Worm (Caenorhabditis elegans) whole organism, L3 larva: ENCODE data around the gene T05D4.5.

Experiments used
- R02D3.7 ChIP-seq: fragments of 150-350 bp; optimal IDR thresholded peaks from 2 replicates; lab custom pipeline; 2014; ENCODE audit warnings: missing biosample characterization, missing genetic modification characterization
- ZK546.5 ChIP-seq: sonication (generic microtip); optimal IDR thresholded peaks from 2 replicates; lab custom pipeline; 2017; ENCODE audit warnings: missing biosample characterization, missing genetic modification characterization
- ceh-16 ChIP-seq: sonication (generic microtip); optimal IDR thresholded peaks from 2 replicates; lab custom pipeline; 2017; ENCODE audit warnings: missing biosample characterization, missing genetic modification characterization
- ceh-82 ChIP-seq: fragments of 150-350 bp; optimal IDR thresholded peaks from 2 replicates; lab custom pipeline; 2014; ENCODE audit warnings: missing biosample characterization, missing genetic modification characterization
- ceh-9 ChIP-seq: sonication (generic microtip); optimal IDR thresholded peaks from 2 replicates; lab custom pipeline; 2018; ENCODE audit warnings: missing biosample characterization, missing genetic modification characterization
- daf-12 ChIP-seq: fragments of 150-350 bp; optimal IDR thresholded peaks from 2 replicates; lab custom pipeline; 2014; ENCODE audit warnings: missing biosample characterization, missing genetic modification reagents, missing genetic modification characterization
- egl-27 ChIP-seq: sonication (generic microtip); optimal IDR thresholded peaks from 4 replicates; lab custom pipeline; 2017; ENCODE audit warnings: missing biosample characterization, missing genetic modification reagents, missing genetic modification characterization
- elt-2 ChIP-seq: sonication (generic microtip); optimal IDR thresholded peaks from 2 replicates; lab custom pipeline; 2016; ENCODE audit warnings: missing genetic modification reagents, mild to moderate bottlenecking, missing genetic modification characterization, missing compliant biosample characterization
- eor-1 ChIP-seq, 2 experiments: fragments of 150-350 bp; optimal IDR thresholded peaks; 2 replicates each; lab custom pipeline; 2014 to 2018; ENCODE audit warnings: missing biosample characterization in 2 of 2, missing genetic modification characterization in 2 of 2
- fkh-10 ChIP-seq: sonication (generic microtip); optimal IDR thresholded peaks from 2 replicates; lab custom pipeline; 2017; ENCODE audit warnings: missing biosample characterization, missing genetic modification reagents, missing genetic modification characterization
- fkh-2 ChIP-seq: fragments of 150-350 bp; optimal IDR thresholded peaks from 2 replicates; lab custom pipeline; 2014; ENCODE audit warnings: missing biosample characterization, missing genetic modification reagents, missing genetic modification characterization
- fos-1 ChIP-seq: fragments of 150-350 bp; optimal IDR thresholded peaks from 2 replicates; lab custom pipeline; 2014; ENCODE audit warnings: missing biosample characterization, missing genetic modification characterization
- hmg-11 ChIP-seq: sonication (generic microtip); optimal IDR thresholded peaks from 2 replicates; lab custom pipeline; 2016; ENCODE audit warnings: missing genetic modification characterization, missing compliant biosample characterization
- jun-1 ChIP-seq: fragments of 150-350 bp; optimal IDR thresholded peaks from 2 replicates; lab custom pipeline; 2014; ENCODE audit warnings: missing biosample characterization, missing genetic modification reagents, missing genetic modification characterization
- lin-39 ChIP-seq: fragments of 150-350 bp; optimal IDR thresholded peaks from 2 replicates; lab custom pipeline; 2018; ENCODE audit warnings: missing biosample characterization, missing genetic modification reagents, missing genetic modification characterization
- lsy-12 ChIP-seq: sonication (generic microtip); optimal IDR thresholded peaks from 2 replicates; lab custom pipeline; 2016; ENCODE audit warnings: mild to moderate bottlenecking, missing genetic modification characterization, missing compliant biosample characterization
- mdl-1 ChIP-seq: fragments of 150-350 bp; optimal IDR thresholded peaks from 2 replicates; lab custom pipeline; 2014; ENCODE audit warnings: missing biosample characterization, missing genetic modification characterization
- nfya-1 ChIP-seq: sonication (generic microtip); optimal IDR thresholded peaks from 2 replicates; lab custom pipeline; 2017; ENCODE audit warnings: missing genetic modification characterization, mild to moderate bottlenecking, missing compliant biosample characterization, antibody characterized with exemption, moderate library complexity; ENCODE audit not compliant: insufficient read depth
- nhr-11 ChIP-seq: fragments of 150-350 bp; optimal IDR thresholded peaks from 2 replicates; lab custom pipeline; 2014; ENCODE audit warnings: missing biosample characterization, missing genetic modification characterization
- nhr-12 ChIP-seq: fragments of 150-350 bp; optimal IDR thresholded peaks from 2 replicates; lab custom pipeline; 2014; ENCODE audit warnings: missing biosample characterization, missing genetic modification characterization
- nhr-23 ChIP-seq: fragments of 150-350 bp; optimal IDR thresholded peaks from 2 replicates; lab custom pipeline; 2014; ENCODE audit warnings: missing biosample characterization, missing genetic modification reagents, missing genetic modification characterization
- nhr-237 ChIP-seq: fragments of 150-350 bp; optimal IDR thresholded peaks from 2 replicates; lab custom pipeline; 2014; ENCODE audit warnings: missing biosample characterization, missing genetic modification characterization
- nhr-25 ChIP-seq: sonication (generic microtip); optimal IDR thresholded peaks from 2 replicates; lab custom pipeline; 2017; ENCODE audit warnings: missing biosample characterization, missing genetic modification characterization
- nhr-28 ChIP-seq: fragments of 150-350 bp; optimal IDR thresholded peaks from 2 replicates; lab custom pipeline; 2014; ENCODE audit warnings: missing biosample characterization, missing genetic modification characterization
- nhr-43 ChIP-seq: sonication (generic microtip); optimal IDR thresholded peaks from 2 replicates; lab custom pipeline; 2016; ENCODE audit warnings: mild to moderate bottlenecking, missing genetic modification characterization, missing compliant biosample characterization; ENCODE audit not compliant: poor library complexity, severe bottlenecking
- nhr-67 ChIP-seq: fragments of 150-350 bp; optimal IDR thresholded peaks from 2 replicates; lab custom pipeline; 2014; ENCODE audit warnings: missing biosample characterization, missing genetic modification characterization
- nhr-77 ChIP-seq: fragments of 150-350 bp; optimal IDR thresholded peaks from 2 replicates; lab custom pipeline; 2014; ENCODE audit warnings: missing biosample characterization, missing genetic modification characterization
- pha-4 ChIP-seq: fragments of 150-350 bp; optimal IDR thresholded peaks from 2 replicates; lab custom pipeline; 2014; ENCODE audit warnings: missing biosample characterization, missing genetic modification reagents, missing genetic modification characterization
- sea-2 ChIP-seq: fragments of 150-350 bp; sonication (generic microtip); optimal IDR thresholded peaks from 4 replicates; lab custom pipeline; 2014; ENCODE audit warnings: missing biosample characterization, missing genetic modification reagents, missing genetic modification characterization
- skn-1 ChIP-seq: fragments of 150-350 bp; optimal IDR thresholded peaks from 2 replicates; lab custom pipeline; 2014; ENCODE audit warnings: missing biosample characterization, missing genetic modification characterization
- snpc-4 ChIP-seq: fragments of 150-350 bp; optimal IDR thresholded peaks from 2 replicates; lab custom pipeline; 2014; ENCODE audit warnings: missing biosample characterization, missing genetic modification characterization
- tbx-2 ChIP-seq: sonication (generic microtip); optimal IDR thresholded peaks from 2 replicates; lab custom pipeline; 2016; ENCODE audit warnings: mild to moderate bottlenecking, missing genetic modification characterization, missing compliant biosample characterization
- unc-62 ChIP-seq: fragments of 150-350 bp; sonication (generic microtip); optimal IDR thresholded peaks from 4 replicates; lab custom pipeline; 2014; ENCODE audit warnings: missing biosample characterization, missing genetic modification reagents, missing genetic modification characterization
- zag-1 ChIP-seq: fragments of 150-350 bp; optimal IDR thresholded peaks from 2 replicates; lab custom pipeline; 2014; ENCODE audit warnings: missing biosample characterization, missing genetic modification characterization
- ztf-11 ChIP-seq: fragments of 150-350 bp; optimal IDR thresholded peaks from 2 replicates; lab custom pipeline; 2014; ENCODE audit warnings: missing biosample characterization, missing genetic modification characterization
- ztf-4 ChIP-seq: fragments of 150-350 bp; optimal IDR thresholded peaks from 2 replicates; lab custom pipeline; 2014; ENCODE audit warnings: missing biosample characterization, missing genetic modification characterization

T05D4.5 gene

DNA sequence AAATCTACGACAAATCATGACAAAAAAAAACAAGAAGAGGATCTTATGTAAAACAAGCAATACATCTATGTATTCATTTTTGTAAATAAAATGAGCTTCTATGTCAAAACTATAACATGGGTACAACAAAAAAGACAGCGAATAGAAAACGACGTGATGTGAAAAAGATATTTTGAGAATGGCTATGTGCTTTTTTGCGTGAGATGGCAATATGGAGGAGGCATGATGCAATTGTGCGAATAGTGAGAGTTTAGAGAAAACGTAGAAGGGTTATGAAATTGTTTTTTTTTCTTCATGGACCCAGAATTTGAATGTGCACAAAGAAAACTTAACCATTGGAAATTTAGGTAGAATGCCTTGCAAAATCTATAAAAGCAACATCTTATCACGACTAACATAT is 14.7 kb upstream of the T05D4.5 start:
- TF ChIP-seq nfya-1 (peak; percentile 30), ztf-11 (tag; lab: Kevin White, UChicago) (no peak), skn-1 (tag; lab: Kevin White, UChicago) (no peak), nhr-43 (no peak), fos-1 (no peak), fkh-2 (tag; lab: Kevin White, UChicago) (no peak), nhr-77 (no peak), egl-27 (tag; lab: Kevin White, UChicago) (no peak), R02D3.7 (tag; lab: Kevin White, UChicago) (no peak), hmg-11 (tag; lab: Kevin White, UChicago) (peak; percentile 10)

- TF ChIP-seq lin-39 (tag; lab: Kevin White, UChicago) (no peak), nhr-11 (no peak), fkh-10 (GFP tag; lab: Kevin White, UChicago) (no peak), lsy-12 (tag; lab: Kevin White, UChicago) (no peak), snpc-4 (tag; lab: Kevin White, UChicago) (no peak), elt-2 (tag; lab: Kevin White, UChicago) (no peak), nhr-12 (no peak), nfya-1 (no peak)
Measured at ce11 chrIII:13570347-13570746, 10.3 kb upstream of the T05D4.5 start, which contains the start of gene exc-12. exc-12 (minus strand) TSS chrIII:13570447.

DNA sequence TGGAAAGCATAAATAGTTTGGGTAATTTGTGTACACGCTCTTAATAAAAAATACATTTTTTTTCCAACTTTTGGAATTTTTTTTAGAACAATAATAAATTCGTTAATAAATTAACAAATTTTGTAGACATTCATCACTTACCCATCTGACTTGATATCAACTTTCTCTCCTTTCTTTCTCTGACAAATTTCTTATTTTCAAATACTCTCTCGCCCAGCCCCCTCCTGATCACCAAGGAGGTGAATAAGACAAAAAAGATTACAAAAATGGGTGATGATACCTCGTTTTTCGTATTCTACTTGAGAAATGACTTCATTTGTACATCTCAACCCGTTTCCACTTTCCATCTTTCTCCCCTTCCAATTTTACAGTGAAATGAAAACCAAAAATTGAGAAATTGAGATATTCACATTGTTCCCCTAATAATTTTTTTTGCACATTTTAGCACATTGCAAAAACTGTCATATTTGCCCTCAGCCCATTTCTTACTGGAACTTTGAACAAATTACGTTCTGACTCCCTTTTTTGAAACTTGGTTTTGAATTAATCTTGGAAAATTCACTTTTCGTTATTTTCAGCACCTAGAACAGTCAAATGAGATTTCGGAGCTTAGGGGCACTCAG is 4.9 kb upstream of the T05D4.5 start, which contains the start of gene osm-7:
Gene osm-7 (plus strand): TSS at position 573 of the 623 bp plus-strand sequence.
- TF ChIP-seq fkh-2 (tag; lab: Kevin White, UChicago) (no peak), nhr-237 (tag; lab: Kevin White, UChicago) (no peak), ztf-11 (tag; lab: Kevin White, UChicago) (no peak), tbx-2 (no peak), fos-1 (no peak), hmg-11 (tag; lab: Kevin White, UChicago) (no peak), ZK546.5 (tag; lab: Kevin White, UChicago) (no peak), pha-4 (tag; lab: Kevin White, UChicago) (no peak), sea-2 (no peak), nhr-23 (no peak)

- TF ChIP-seq unc-62 (GFP tag; lab: Kevin White, UChicago), result no peak
- TF ChIP-seq fkh-10 (GFP tag; lab: Kevin White, UChicago), result no peak
- no peak for TF ChIP-seq ceh-82 (tag; lab: Kevin White, UChicago)
- no peak for TF ChIP-seq ztf-4 (tag; lab: Kevin White, UChicago)
- no peak for TF ChIP-seq ztf-11 (tag; lab: Kevin White, UChicago)
- no peak for TF ChIP-seq ceh-16
- TF ChIP-seq nhr-28 (tag; lab: Kevin White, UChicago), result no peak
- TF ChIP-seq jun-1 (tag; lab: Kevin White, UChicago), result no peak
- TF ChIP-seq daf-12 (tag; lab: Kevin White, UChicago), result no peak
- TF ChIP-seq tbx-2, result no peak
- TF ChIP-seq zag-1, result no peak
- TF ChIP-seq eor-1 (tag; optimal IDR thresholded peaks at IDR 0.05; lab: Kevin White, UChicago), result no peak
- TF ChIP-seq skn-1 (tag; lab: Kevin White, UChicago), result no peak
- no peak for TF ChIP-seq nhr-12
- no peak for TF ChIP-seq nhr-67 (tag; lab: Kevin White, UChicago)
- TF ChIP-seq nhr-25, result no peak
- TF ChIP-seq ceh-9 (tag; lab: Kevin White, UChicago), result no peak
Measured at ce11 chrIII:13580076-13580475, 562 bp upstream of the T05D4.5 start.

- TF ChIP-seq egl-27 (tag; lab: Kevin White, UChicago) (no peak), nhr-67 (tag; lab: Kevin White, UChicago) (no peak), nfya-1 (no peak), mdl-1 (tag; lab: Kevin White, UChicago) (no peak), ceh-9 (tag; lab: Kevin White, UChicago) (no peak)
Measured at ce11 chrIII:13581727-13582126, 1.1 kb downstream of the T05D4.5 start.
